Worm (Caenorhabditis elegans) whole organism, late embryonic: Measurements from ENCODE around the gene slcr-46.1.
A peak's percentile ranks its signal among the peaks of the same experiment; 100 is the strongest.

Experiments used
- C38D4.7 ChIP-seq: fragments of 200-800 bp; sonication (Bioruptor generic); optimal IDR thresholded peaks from 2 replicates; lab custom pipeline; 2018; ENCODE audit warnings: mild to moderate bottlenecking, missing genetic modification characterization, moderate library complexity, missing compliant biosample characterization
- F13H6.1 ChIP-seq: sonication (generic microtip); optimal IDR thresholded peaks from 2 replicates; lab custom pipeline; 2016; ENCODE audit warnings: missing genetic modification characterization, missing compliant biosample characterization
- K02D7.2 ChIP-seq: sonication (generic microtip); optimal IDR thresholded peaks from 2 replicates; lab custom pipeline; 2017; ENCODE audit warnings: mild to moderate bottlenecking, missing genetic modification characterization, missing compliant biosample characterization
- K09A11.1 ChIP-seq: sonication (generic microtip); optimal IDR thresholded peaks from 2 replicates; lab custom pipeline; 2017; ENCODE audit warnings: antibody characterized with exemption, mild to moderate bottlenecking, missing genetic modification characterization, missing compliant biosample characterization; ENCODE audit not compliant: insufficient read depth
- T23F11.4 ChIP-seq: fragments of 200-800 bp; sonication (Bioruptor generic); optimal IDR thresholded peaks from 2 replicates; lab custom pipeline; 2018; ENCODE audit warnings: mild to moderate bottlenecking, missing genetic modification characterization, missing compliant biosample characterization
- Y22D7AL.16 ChIP-seq: sonication (generic microtip); optimal IDR thresholded peaks from 2 replicates; lab custom pipeline; 2016; ENCODE audit warnings: missing genetic modification characterization, missing compliant biosample characterization
- ahr-1 ChIP-seq: sonication (generic microtip); optimal IDR thresholded peaks from 2 replicates; lab custom pipeline; 2016; ENCODE audit warnings: missing genetic modification characterization, missing compliant biosample characterization
- ceh-18 ChIP-seq: sonication (generic microtip); optimal IDR thresholded peaks from 2 replicates; lab custom pipeline; 2016; ENCODE audit warnings: missing genetic modification characterization, missing compliant biosample characterization
- ceh-2 ChIP-seq: sonication (generic microtip); optimal IDR thresholded peaks from 2 replicates; lab custom pipeline; 2016; ENCODE audit warnings: missing genotype, missing genetic modification characterization, missing compliant biosample characterization
- ceh-24 ChIP-seq: sonication (generic microtip); optimal IDR thresholded peaks from 2 replicates; lab custom pipeline; 2016; ENCODE audit warnings: mild to moderate bottlenecking, missing genetic modification characterization, missing compliant biosample characterization
- ceh-30 ChIP-seq: fragments of 150-350 bp; optimal IDR thresholded peaks from 2 replicates; lab custom pipeline; 2014; ENCODE audit warnings: missing biosample characterization, missing genetic modification characterization
- ceh-31 ChIP-seq: sonication (generic microtip); optimal IDR thresholded peaks from 2 replicates; lab custom pipeline; 2016; ENCODE audit warnings: missing genetic modification characterization, missing compliant biosample characterization
- ceh-48 ChIP-seq: sonication (generic microtip); optimal IDR thresholded peaks from 2 replicates; lab custom pipeline; 2016; ENCODE audit warnings: missing genetic modification characterization, inconsistent platforms, missing compliant biosample characterization
- ceh-9 ChIP-seq: sonication (generic microtip); optimal IDR thresholded peaks from 2 replicates; lab custom pipeline; 2016; ENCODE audit warnings: mild to moderate bottlenecking, missing genetic modification characterization, inconsistent platforms, missing compliant biosample characterization
- che-1 ChIP-seq: sonication (generic microtip); optimal IDR thresholded peaks from 2 replicates; lab custom pipeline; 2016; ENCODE audit warnings: mild to moderate bottlenecking, missing genetic modification characterization, missing compliant biosample characterization
- dve-1 ChIP-seq: sonication (generic microtip); optimal IDR thresholded peaks from 2 replicates; lab custom pipeline; 2017; ENCODE audit warnings: antibody characterized with exemption, mild to moderate bottlenecking, missing genetic modification characterization, missing compliant biosample characterization
- elt-2 ChIP-seq: sonication (generic microtip); optimal IDR thresholded peaks from 2 replicates; lab custom pipeline; 2016; ENCODE audit warnings: missing genetic modification reagents, missing genetic modification characterization, missing compliant biosample characterization
- ets-4 ChIP-seq: sonication (generic microtip); optimal IDR thresholded peaks from 2 replicates; lab custom pipeline; 2016; ENCODE audit warnings: missing genetic modification characterization, missing compliant biosample characterization
- fkh-10 ChIP-seq: fragments of 150-350 bp; optimal IDR thresholded peaks from 2 replicates; lab custom pipeline; 2014; ENCODE audit warnings: missing biosample characterization, missing genetic modification reagents, missing genetic modification characterization
- gmeb-2 ChIP-seq: sonication (generic microtip); optimal IDR thresholded peaks from 2 replicates; lab custom pipeline; 2016; ENCODE audit warnings: missing genetic modification characterization, inconsistent platforms, missing compliant biosample characterization
- hlh-13 ChIP-seq: fragments of 200-800 bp; sonication (Bioruptor generic); optimal IDR thresholded peaks from 2 replicates; lab custom pipeline; 2018; ENCODE audit warnings: mild to moderate bottlenecking, missing genetic modification characterization, missing compliant biosample characterization
- hlh-15 ChIP-seq: sonication (generic microtip); optimal IDR thresholded peaks from 2 replicates; lab custom pipeline; 2016; ENCODE audit warnings: missing genetic modification characterization, missing compliant biosample characterization
- hlh-6 ChIP-seq: sonication (generic microtip); optimal IDR thresholded peaks from 2 replicates; lab custom pipeline; 2016; ENCODE audit warnings: missing genotype, missing genetic modification characterization, missing compliant biosample characterization
- hlh-8 ChIP-seq: sonication (generic microtip); optimal IDR thresholded peaks from 2 replicates; lab custom pipeline; 2016; ENCODE audit warnings: missing genotype, missing genetic modification characterization, missing compliant biosample characterization
- lim-6 ChIP-seq: sonication (generic microtip); optimal IDR thresholded peaks from 2 replicates; lab custom pipeline; 2016; ENCODE audit warnings: missing genetic modification characterization, missing compliant biosample characterization
- lin-11 ChIP-seq: fragments of 200-800 bp; sonication (Bioruptor generic); optimal IDR thresholded peaks from 2 replicates; lab custom pipeline; 2018; ENCODE audit warnings: mild to moderate bottlenecking, missing genetic modification characterization, missing compliant biosample characterization
- madf-2 ChIP-seq: sonication (generic microtip); optimal IDR thresholded peaks from 2 replicates; lab custom pipeline; 2017; ENCODE audit warnings: missing genetic modification characterization, missing compliant biosample characterization
- mec-3 ChIP-seq: sonication (generic microtip); optimal IDR thresholded peaks from 2 replicates; lab custom pipeline; 2016; ENCODE audit warnings: borderline replicate concordance, missing genetic modification characterization, missing compliant biosample characterization
- nhr-11 ChIP-seq: fragments of 150-350 bp; optimal IDR thresholded peaks from 2 replicates; lab custom pipeline; 2014; ENCODE audit warnings: missing biosample characterization, missing genetic modification characterization
- nhr-232 ChIP-seq: sonication (generic microtip); optimal IDR thresholded peaks from 2 replicates; lab custom pipeline; 2016; ENCODE audit warnings: missing genetic modification characterization, missing compliant biosample characterization
- npax-4 ChIP-seq: sonication (generic microtip); optimal IDR thresholded peaks from 2 replicates; lab custom pipeline; 2016; ENCODE audit warnings: missing genetic modification characterization, missing compliant biosample characterization
- pag-3 ChIP-seq: sonication (generic microtip); optimal IDR thresholded peaks from 2 replicates; lab custom pipeline; 2016; ENCODE audit warnings: missing compliant biosample characterization, missing genetic modification characterization, borderline replicate concordance
- pax-1 ChIP-seq: fragments of 150-350 bp; optimal IDR thresholded peaks from 2 replicates; lab custom pipeline; 2014; ENCODE audit warnings: missing biosample characterization, missing genetic modification characterization
- pqm-1 ChIP-seq: sonication (generic microtip); optimal IDR thresholded peaks from 2 replicates; lab custom pipeline; 2016; ENCODE audit warnings: missing genetic modification characterization, missing compliant biosample characterization
- pros-1 ChIP-seq: fragments of 150-350 bp; optimal IDR thresholded peaks from 2 replicates; lab custom pipeline; 2014; ENCODE audit warnings: missing biosample characterization, missing genetic modification reagents, missing genetic modification characterization
- rnt-1 ChIP-seq: sonication (generic microtip); optimal IDR thresholded peaks from 2 replicates; lab custom pipeline; 2016; ENCODE audit warnings: missing genetic modification characterization, missing compliant biosample characterization
- sdc-2 ChIP-seq: sonication (generic microtip); optimal IDR thresholded peaks from 2 replicates; lab custom pipeline; 2016; ENCODE audit warnings: missing genotype, missing genetic modification characterization, missing compliant biosample characterization
- sox-2 ChIP-seq: fragments of 200-800 bp; sonication (Bioruptor generic); IDR thresholded peaks from 2 replicates; pipeline ENCODE4 v1.3.6; 2022; ENCODE audit warnings: missing genetic modification reagents, missing genetic modification characterization, missing compliant biosample characterization
- syd-9 ChIP-seq: sonication (generic microtip); optimal IDR thresholded peaks from 2 replicates; lab custom pipeline; 2016; ENCODE audit warnings: mild to moderate bottlenecking, missing genetic modification characterization, moderate library complexity, missing compliant biosample characterization
- tbx-2 ChIP-seq: sonication (generic microtip); optimal IDR thresholded peaks from 2 replicates; lab custom pipeline; 2016; ENCODE audit warnings: missing genetic modification characterization, missing compliant biosample characterization
- tbx-7 ChIP-seq: sonication (generic microtip); optimal IDR thresholded peaks from 2 replicates; lab custom pipeline; 2016; ENCODE audit warnings: missing genotype, missing genetic modification characterization, missing compliant biosample characterization
- ttx-3 ChIP-seq: sonication (generic microtip); optimal IDR thresholded peaks from 2 replicates; lab custom pipeline; 2016; ENCODE audit warnings: missing genetic modification reagents, missing genetic modification characterization, missing compliant biosample characterization
- unc-42 ChIP-seq: sonication (generic microtip); optimal IDR thresholded peaks from 2 replicates; lab custom pipeline; 2016; ENCODE audit warnings: missing genotype, missing genetic modification characterization, missing compliant biosample characterization
- unc-55 ChIP-seq: sonication (generic microtip); optimal IDR thresholded peaks from 2 replicates; lab custom pipeline; 2017; ENCODE audit warnings: missing biosample characterization, missing genetic modification reagents, missing genetic modification characterization
- ztf-16 ChIP-seq: sonication (generic microtip); optimal IDR thresholded peaks from 2 replicates; lab custom pipeline; 2017; ENCODE audit warnings: missing genetic modification characterization, missing compliant biosample characterization

Gene slcr-46.1

ce11 chrX:4607300-4607699 is 24.9 kb upstream of the slcr-46.1 start:
- TF ChIP-seq T23F11.4: no peak
- no peak for TF ChIP-seq pros-1 (tag; lab: Kevin White, UChicago)
- no peak for TF ChIP-seq ahr-1 (tag; lab: Kevin White, UChicago)
- TF ChIP-seq che-1 (tag; lab: Kevin White, UChicago): no peak
- no peak for TF ChIP-seq rnt-1 (tag; lab: Kevin White, UChicago)
- TF ChIP-seq ceh-24 (tag; lab: Kevin White, UChicago): no peak
- no peak for TF ChIP-seq hlh-15 (tag; lab: Kevin White, UChicago)
- TF ChIP-seq nhr-11 (tag; lab: Kevin White, UChicago): no peak
- TF ChIP-seq lim-6: no peak
- no peak for TF ChIP-seq ceh-31 (tag; lab: Kevin White, UChicago)
- TF ChIP-seq tbx-7 (tag; lab: Kevin White, UChicago): no peak
- no peak for TF ChIP-seq pag-3 (tag; lab: Kevin White, UChicago)

- TF ChIP-seq mec-3 (tag; lab: Kevin White, UChicago) (no peak), pros-1 (tag; lab: Kevin White, UChicago) (no peak), T23F11.4 (no peak), K09A11.1 (tag; lab: Kevin White, UChicago) (no peak), pqm-1 (no peak), npax-4 (tag; lab: Kevin White, UChicago) (no peak), hlh-6 (tag; lab: Kevin White, UChicago) (no peak), nhr-11 (tag; lab: Kevin White, UChicago) (no peak), C38D4.7 (GFP tag; lab: Kevin White, UChicago) (no peak), pax-1 (tag; lab: Kevin White, UChicago) (no peak), dve-1 (tag; lab: Kevin White, UChicago) (no peak), ets-4 (no peak)
Observed at ce11 chrX:4609635-4610034, 22.5 kb upstream of the slcr-46.1 start.

ce11 chrX:4615034-4615433 is 17.1 kb upstream of the slcr-46.1 start:
- no peak for TF ChIP-seq che-1 (tag; lab: Kevin White, UChicago)
- TF ChIP-seq ceh-18: no peak
- no peak for TF ChIP-seq gmeb-2 (tag; lab: Kevin White, UChicago)
- no peak for TF ChIP-seq F13H6.1 (tag; lab: Kevin White, UChicago)
- TF ChIP-seq dve-1 (tag; lab: Kevin White, UChicago): no peak
- TF ChIP-seq C38D4.7 (GFP tag; lab: Kevin White, UChicago): no peak
- TF ChIP-seq ttx-3 (tag; lab: Kevin White, UChicago): no peak
- no peak for TF ChIP-seq ceh-48 (tag; lab: Kevin White, UChicago)
- TF ChIP-seq Y22D7AL.16 (tag; lab: Kevin White, UChicago): no peak
- TF ChIP-seq pag-3 (tag; lab: Kevin White, UChicago): no peak
- no peak for TF ChIP-seq lim-6
- TF ChIP-seq sdc-2 (tag; lab: Kevin White, UChicago): no peak
- no peak for TF ChIP-seq K02D7.2 (tag; lab: Kevin White, UChicago)
- no peak for TF ChIP-seq K09A11.1 (tag; lab: Kevin White, UChicago)
- no peak for TF ChIP-seq sox-2
- no peak for TF ChIP-seq ceh-9 (tag; lab: Kevin White, UChicago)
- no peak for TF ChIP-seq pax-1 (tag; lab: Kevin White, UChicago)

ce11 chrX:4616832-4617231 is 15.3 kb upstream of the slcr-46.1 start:
- TF ChIP-seq T23F11.4 (peak; percentile 41), mec-3 (tag; lab: Kevin White, UChicago) (no peak), ceh-9 (tag; lab: Kevin White, UChicago) (no peak), tbx-2 (peak; percentile 89), hlh-8 (tag; lab: Kevin White, UChicago) (no peak), pqm-1 (no peak), nhr-232 (peak; percentile 2), madf-2 (tag; lab: Kevin White, UChicago) (no peak), ceh-31 (tag; lab: Kevin White, UChicago) (peak; percentile 83), hlh-13 (GFP tag; lab: Kevin White, UChicago) (no peak), rnt-1 (tag; lab: Kevin White, UChicago) (peak; percentile 60), F13H6.1 (tag; lab: Kevin White, UChicago) (no peak), ztf-16 (no peak), ceh-30 (tag; lab: Kevin White, UChicago) (no peak), ttx-3 (tag; lab: Kevin White, UChicago) (peak; percentile 55), fkh-10 (GFP tag; lab: Kevin White, UChicago) (no peak), elt-2 (tag; lab: Kevin White, UChicago) (no peak), unc-55 (peak; percentile 54), ceh-2 (tag; lab: Kevin White, UChicago) (no peak), lin-11 (tag; lab: Kevin White, UChicago) (no peak), syd-9 (tag; lab: Kevin White, UChicago) (no peak), tbx-7 (tag; lab: Kevin White, UChicago) (no peak), C38D4.7 (GFP tag; lab: Kevin White, UChicago) (no peak), unc-42 (tag; lab: Kevin White, UChicago) (peak; percentile 53), lim-6 (no peak)
